Worm (Caenorhabditis elegans): ENCODE measurements around the gene M01E10.3.

- no peak for TF ChIP-seq elt-1 (tag; optimal IDR thresholded peaks at IDR 0.05; ENCODE audit: borderline replicate concordance, insufficient read depth)
- no peak for TF ChIP-seq mab-5 (tag; optimal IDR thresholded peaks at IDR 0.05)
- TF ChIP-seq bed-3 (GFP tag; optimal IDR thresholded peaks at IDR 0.05) = no peak
- no peak for TF ChIP-seq blmp-1 (tag; optimal IDR thresholded peaks at IDR 0.05)
- no peak for TF ChIP-seq flh-1 (GFP tag; optimal IDR thresholded peaks at IDR 0.05)
- TF ChIP-seq lin-13 (tag; optimal IDR thresholded peaks at IDR 0.05) = no peak
Measured at ce11 chrIII:2015494-2015893, 38.5 kb downstream of the M01E10.3 start.

All from whole organism, mixed stage, embryonic.